Fruit fly (Drosophila melanogaster): ENCODE measurements around the gene beta-Spec.

dm6 chrX:17679642-17680571 is 22.7 kb downstream of the beta-Spec start:
- no peak for TF ChIP-seq CG8478 (optimal IDR thresholded peaks at IDR 0.05)
- no peak for TF ChIP-seq CTCF (optimal IDR thresholded peaks at IDR 0.05)
